Fruit fly (Drosophila melanogaster): ENCODE results near the gene CG43219.
A peak's percentile ranks its signal among the peaks of the same experiment; 100 is the strongest.

The CG43219 gene

dm6 chr3L:21172527-21173253 lies 47.5 kb upstream of the CG43219 start, which contains the start of the genes chb and AsnS (continued):
- TF ChIP-seq kah (GFP tag; optimal IDR thresholded peaks at IDR 0.05), result no peak
- no peak for TF ChIP-seq br (optimal IDR thresholded peaks at IDR 0.05)
- TF ChIP-seq Sry-β (GFP tag; optimal IDR thresholded peaks at IDR 0.05), result no peak
- TF ChIP-seq tin (GFP tag; optimal IDR thresholded peaks at IDR 0.05), result peak; percentile 72
- peak; percentile 59; the same call in 1 of the 3 replicates for TF ChIP-seq z (GFP tag; IDR thresholded peaks at IDR 0.05)
- TF ChIP-seq CG17328 (GFP tag; IDR thresholded peaks at IDR 0.05), result peak; percentile 93
- TF ChIP-seq kay (GFP tag; optimal IDR thresholded peaks at IDR 0.05), result peak; percentile 72
- peak; percentile 90 for TF ChIP-seq mirr (GFP tag; optimal IDR thresholded peaks at IDR 0.05)
- peak; percentile 81 for TF ChIP-seq CG11093 (GFP tag; IDR thresholded peaks at IDR 0.05)
- peak; percentile 79 for TF ChIP-seq CG5953 (GFP tag; IDR thresholded peaks at IDR 0.05)
- peak; percentile 52 for TF ChIP-seq MBD-R2 (GFP tag; IDR thresholded peaks at IDR 0.05)
- peak; percentile 91 for TF ChIP-seq H15 (GFP tag; IDR thresholded peaks at IDR 0.05)
- peak; percentile 39; the same call in 1 of the 2 replicates for TF ChIP-seq ham (GFP tag; IDR thresholded peaks at IDR 0.05)
- peak; percentile 61 for TF ChIP-seq CG9609 (GFP tag; optimal IDR thresholded peaks at IDR 0.05)
- TF ChIP-seq cas (GFP tag; IDR thresholded peaks at IDR 0.05), result peak; percentile 83
- no peak for TF ChIP-seq pfk (GFP tag; optimal IDR thresholded peaks at IDR 0.05)
- peak; percentile 61; the same call in 3 of the 4 replicates for TF ChIP-seq Gug (GFP tag; IDR thresholded peaks at IDR 0.05)
- peak; percentile 72 for TF ChIP-seq E2f2 (GFP tag; IDR thresholded peaks at IDR 0.05)
- TF ChIP-seq Dbx (GFP tag; IDR thresholded peaks at IDR 0.05), result peak; percentile 88
- no peak for TF ChIP-seq TFAM (GFP tag; optimal IDR thresholded peaks at IDR 0.05)
- peak; percentile 69 for TF ChIP-seq ems (GFP tag; optimal IDR thresholded peaks at IDR 0.05)
- TF ChIP-seq btn (GFP tag; optimal IDR thresholded peaks at IDR 0.05), result peak; percentile 48
- peak; percentile 80 for TF ChIP-seq Chrac-16 (GFP tag; optimal IDR thresholded peaks at IDR 0.05)
- TF ChIP-seq otp (GFP tag; IDR thresholded peaks at IDR 0.05), result peak; percentile 87
- peak; percentile 80 for TF ChIP-seq dimm (GFP tag; IDR thresholded peaks at IDR 0.05)
- TF ChIP-seq NC2α (GFP tag; optimal IDR thresholded peaks at IDR 0.05), result peak; percentile 20
- peak; percentile 95 for TF ChIP-seq fd3F (GFP tag; optimal IDR thresholded peaks at IDR 0.05)
- peak; percentile 83 for TF ChIP-seq HHEX (GFP tag; optimal IDR thresholded peaks at IDR 0.05)
- peak; percentile 81 for TF ChIP-seq CG3726 (GFP tag; IDR thresholded peaks at IDR 0.05)
- peak; percentile 87 for TF ChIP-seq salm (tag; optimal IDR thresholded peaks at IDR 0.05)
- no peak for TF ChIP-seq usp (GFP tag; optimal IDR thresholded peaks at IDR 0.05)
- TF ChIP-seq Gsc (GFP tag; IDR thresholded peaks at IDR 0.05), result peak; percentile 50
- peak; percentile 68 for TF ChIP-seq CG12942 (GFP tag; optimal IDR thresholded peaks at IDR 0.05)
- TF ChIP-seq Camta (GFP tag; optimal IDR thresholded peaks at IDR 0.05), result peak; percentile 81
- no peak for TF ChIP-seq lov (optimal IDR thresholded peaks at IDR 0.05)
- peak; percentile 64; the same call in 1 of the 3 replicates for TF ChIP-seq lov (GFP tag; IDR thresholded peaks at IDR 0.05)
- peak; percentile 64 to 72 for TF ChIP-seq chif (GFP tag; optimal IDR thresholded peaks at IDR 0.05)
- TF ChIP-seq CG31388 (GFP tag; optimal IDR thresholded peaks at IDR 0.05), result peak; percentile 48
- TF ChIP-seq ind (GFP tag; optimal IDR thresholded peaks at IDR 0.05), result peak; percentile 86
- TF ChIP-seq pho (GFP tag; optimal IDR thresholded peaks at IDR 0.05), result peak; percentile 72
- TF ChIP-seq CG31441 (GFP tag; IDR thresholded peaks at IDR 0.05), result peak; percentile 88
- TF ChIP-seq Elba2 (GFP tag; optimal IDR thresholded peaks at IDR 0.05), result no peak
- peak; percentile 93 for TF ChIP-seq CG4730 (GFP tag; IDR thresholded peaks at IDR 0.05)
- peak; percentile 12 for TF ChIP-seq CG15073 (GFP tag; optimal IDR thresholded peaks at IDR 0.05)
- TF ChIP-seq CG11398 (GFP tag; optimal IDR thresholded peaks at IDR 0.05), result peak; percentile 10
- peak; percentile 76 for TF ChIP-seq CG10321 (GFP tag; IDR thresholded peaks at IDR 0.05)
- peak; percentile 96 for TF ChIP-seq E2f1 (GFP tag; IDR thresholded peaks at IDR 0.05)
- peak; percentile 88 for TF ChIP-seq GATAe (GFP tag; conservative IDR thresholded peaks at IDR 0.05)
- peak; percentile 87 for TF ChIP-seq CrebB (tag; optimal IDR thresholded peaks at IDR 0.05)
- TF ChIP-seq shn (GFP tag; optimal IDR thresholded peaks at IDR 0.05), result peak; percentile 59
- no peak for TF ChIP-seq CG9797 (GFP tag; optimal IDR thresholded peaks at IDR 0.05)
- TF ChIP-seq vvl (GFP tag; IDR thresholded peaks at IDR 0.05), result peak; percentile 96

Measured in whole organism, embryonic.